Worm (Caenorhabditis elegans) whole organism, L4 larva: ENCODE measurements around the gene npp-5.
A peak's percentile ranks its signal among the peaks of the same experiment; 100 is the strongest.

Experiments used
- D1046.2 ChIP-seq: fragments of 200-800 bp; sonication (Bioruptor generic); IDR thresholded peaks from 2 replicates; pipeline ENCODE4 v1.3.6; 2022; ENCODE audit warnings: missing genetic modification characterization, missing compliant biosample characterization
- F37D6.2 ChIP-seq: sonication (generic microtip); optimal IDR thresholded peaks from 2 replicates; lab custom pipeline; 2016; ENCODE audit warnings: mild to moderate bottlenecking, missing genetic modification characterization, missing compliant biosample characterization
- R02D3.7 ChIP-seq: fragments of 150-350 bp; sonication (generic microtip); optimal IDR thresholded peaks from 3 replicates; lab custom pipeline; 2014; ENCODE audit warnings: missing biosample characterization, missing genetic modification characterization
- T20F7.1 ChIP-seq: fragments of 200-800 bp; sonication (Bioruptor generic); optimal IDR thresholded peaks from 2 replicates; lab custom pipeline; 2018; ENCODE audit warnings: mild to moderate bottlenecking, missing genetic modification characterization, missing compliant biosample characterization
- Y105C5A.15 ChIP-seq: fragments of 200-800 bp; sonication (Bioruptor generic); IDR thresholded peaks from 2 replicates; pipeline ENCODE4 v1.3.6; 2022; ENCODE audit warnings: missing genetic modification characterization, missing compliant biosample characterization
- Y75B8A.6 ChIP-seq: fragments of 200-800 bp; sonication (Bioruptor generic); IDR thresholded peaks from 2 replicates; pipeline ENCODE4 v1.3.6; 2022; ENCODE audit warnings: missing genetic modification reagents, missing genetic modification characterization, missing compliant biosample characterization
- aly-2 ChIP-seq: sonication (generic microtip); optimal IDR thresholded peaks from 2 replicates; lab custom pipeline; 2018; ENCODE audit warnings: missing biosample characterization, missing genetic modification characterization
- attf-4 ChIP-seq: sonication (generic microtip); optimal IDR thresholded peaks from 3 replicates; lab custom pipeline; 2017; ENCODE audit warnings: missing biosample characterization, missing genetic modification characterization
- ceh-20 ChIP-seq: fragments of 200-800 bp; sonication (Bioruptor generic); IDR thresholded peaks from 2 replicates; pipeline ENCODE4 v1.3.6; 2022; ENCODE audit warnings: missing genetic modification reagents, missing genetic modification characterization, missing compliant biosample characterization
- ceh-44 ChIP-seq: fragments of 200-800 bp; sonication (Bioruptor generic); IDR thresholded peaks from 2 replicates; pipeline ENCODE4 v1.3.6; 2022; ENCODE audit warnings: missing genetic modification reagents, missing genetic modification characterization, missing compliant biosample characterization
- ceh-82 ChIP-seq: sonication (generic microtip); optimal IDR thresholded peaks from 2 replicates; lab custom pipeline; 2017; ENCODE audit warnings: missing biosample characterization, missing genetic modification characterization
- ces-1 ChIP-seq: fragments of 150-350 bp; sonication (generic microtip); optimal IDR thresholded peaks from 4 replicates; lab custom pipeline; 2014; ENCODE audit warnings: missing biosample characterization, missing genetic modification reagents, missing genetic modification characterization
- daf-12 ChIP-seq: fragments of 150-350 bp; optimal IDR thresholded peaks from 2 replicates; lab custom pipeline; 2014; ENCODE audit warnings: missing biosample characterization, missing genetic modification reagents, missing genetic modification characterization
- dmd-6 ChIP-seq: fragments of 200-800 bp; sonication (Bioruptor generic); IDR thresholded peaks from 2 replicates; pipeline ENCODE4 v1.3.6; 2022; ENCODE audit warnings: missing genetic modification reagents, missing genetic modification characterization, missing compliant biosample characterization
- dmd-8 ChIP-seq: fragments of 200-800 bp; sonication (Bioruptor generic); IDR thresholded peaks from 2 replicates; pipeline ENCODE4 v1.3.6; 2022; ENCODE audit warnings: missing genetic modification characterization, missing compliant biosample characterization
- egl-27 ChIP-seq: sonication (generic microtip); optimal IDR thresholded peaks from 3 replicates; lab custom pipeline; 2017; ENCODE audit warnings: missing biosample characterization, missing genetic modification reagents, missing genetic modification characterization
- fos-1 ChIP-seq: fragments of 150-350 bp; optimal IDR thresholded peaks from 2 replicates; lab custom pipeline; 2014; ENCODE audit warnings: missing biosample characterization, missing genetic modification characterization
- gei-8 ChIP-seq: fragments of 200-800 bp; sonication (Bioruptor generic); optimal IDR thresholded peaks from 2 replicates; lab custom pipeline; 2018; ENCODE audit warnings: mild to moderate bottlenecking, missing genetic modification characterization, missing compliant biosample characterization
- hif-1 ChIP-seq, 2 experiments: sonication (generic microtip); optimal IDR thresholded peaks; 2 replicates each; lab custom pipeline; 2016 to 2017; ENCODE audit warnings: missing compliant biosample characterization in 2 of 2, missing genetic modification characterization in 2 of 2, missing genetic modification reagents in 2 of 2, missing genotype in 2 of 2, mild to moderate bottlenecking in 1 of 2
- hlh-30 ChIP-seq: sonication (generic microtip); optimal IDR thresholded peaks from 2 replicates; lab custom pipeline; 2017; ENCODE audit warnings: antibody characterized with exemption, mild to moderate bottlenecking, missing genetic modification characterization, missing compliant biosample characterization; ENCODE audit not compliant: insufficient read depth
- hmg-1.1 ChIP-seq: fragments of 200-800 bp; sonication (Bioruptor generic); IDR thresholded peaks from 2 replicates; pipeline ENCODE4 v1.3.6; 2022; ENCODE audit warnings: missing genetic modification reagents, missing genetic modification characterization, missing compliant biosample characterization
- lin-1 ChIP-seq: fragments of 200-800 bp; sonication (Bioruptor generic); IDR thresholded peaks from 2 replicates; pipeline ENCODE4 v1.3.6; 2022; ENCODE audit warnings: missing genetic modification reagents, missing genetic modification characterization, missing compliant biosample characterization
- lin-13 ChIP-seq: fragments of 150-350 bp; optimal IDR thresholded peaks from 2 replicates; lab custom pipeline; 2014; ENCODE audit warnings: missing biosample characterization, missing genetic modification reagents, missing genetic modification characterization
- lin-15B ChIP-seq: fragments of 150-350 bp; sonication (generic microtip); optimal IDR thresholded peaks from 3 replicates; lab custom pipeline; 2014; ENCODE audit warnings: missing biosample characterization, missing genetic modification characterization
- lin-29 ChIP-seq: fragments of 200-800 bp; sonication (Bioruptor generic); IDR thresholded peaks from 2 replicates; pipeline ENCODE4 v1.3.6; 2022; ENCODE audit warnings: missing genetic modification reagents, missing genetic modification characterization, missing compliant biosample characterization
- lin-38 ChIP-seq: fragments of 200-800 bp; sonication (Bioruptor generic); IDR thresholded peaks from 2 replicates; pipeline ENCODE4 v1.3.6; 2022; ENCODE audit warnings: missing genetic modification reagents, missing genetic modification characterization, missing compliant biosample characterization
- lir-3 ChIP-seq: sonication (generic microtip); optimal IDR thresholded peaks from 2 replicates; lab custom pipeline; 2016; ENCODE audit warnings: mild to moderate bottlenecking, missing genetic modification characterization, missing compliant biosample characterization
- lsy-2 ChIP-seq, 2 experiments: fragments of 150-350 bp in 1 of 2; sonication (generic microtip) in 1 of 2; optimal IDR thresholded peaks; 2 replicates each; lab custom pipeline; 2014 to 2017; ENCODE audit warnings: missing biosample characterization in 2 of 2, missing genetic modification characterization in 2 of 2
- madf-9 ChIP-seq: fragments of 200-800 bp; sonication (Bioruptor generic); conservative IDR thresholded peaks from 2 replicates; pipeline ENCODE4 v1.3.6; 2022; ENCODE audit warnings: missing genetic modification reagents, missing genetic modification characterization, missing compliant biosample characterization
- mdl-1 ChIP-seq, 2 experiments: fragments of 150-350 bp in 1 of 2; sonication (generic microtip) in 1 of 2; optimal IDR thresholded peaks; 2 replicates each; lab custom pipeline; 2014 to 2017; ENCODE audit warnings: missing biosample characterization in 2 of 2, missing genetic modification characterization in 2 of 2
- mdt-29 ChIP-seq: fragments of 200-800 bp; sonication (Bioruptor generic); IDR thresholded peaks from 2 replicates; pipeline ENCODE4 v1.3.6; 2022; ENCODE audit warnings: missing genetic modification reagents, missing genetic modification characterization, missing compliant biosample characterization
- mep-1 ChIP-seq: fragments of 150-350 bp; sonication (generic microtip); optimal IDR thresholded peaks from 3 replicates; lab custom pipeline; 2014; ENCODE audit warnings: missing biosample characterization, missing genetic modification characterization
- mxl-3 ChIP-seq: fragments of 200-800 bp; sonication (Bioruptor generic); optimal IDR thresholded peaks from 2 replicates; lab custom pipeline; 2018; ENCODE audit warnings: mild to moderate bottlenecking, missing genetic modification characterization, missing compliant biosample characterization
- nhr-10 ChIP-seq: fragments of 150-350 bp; optimal IDR thresholded peaks from 2 replicates; lab custom pipeline; 2014; ENCODE audit warnings: missing biosample characterization, missing genetic modification characterization
- nhr-28 ChIP-seq: fragments of 150-350 bp; optimal IDR thresholded peaks from 2 replicates; lab custom pipeline; 2014; ENCODE audit warnings: missing biosample characterization, missing genetic modification characterization
- nhr-41 ChIP-seq: fragments of 200-800 bp; sonication (Bioruptor generic); IDR thresholded peaks from 2 replicates; pipeline ENCODE4 v1.3.6; 2022; ENCODE audit warnings: missing genetic modification reagents, missing genetic modification characterization, missing compliant biosample characterization
- nhr-48 ChIP-seq: sonication (generic microtip); optimal IDR thresholded peaks from 2 replicates; lab custom pipeline; 2016; ENCODE audit warnings: mild to moderate bottlenecking, missing genetic modification characterization, missing compliant biosample characterization
- nhr-6 ChIP-seq: fragments of 150-350 bp; optimal IDR thresholded peaks from 2 replicates; lab custom pipeline; 2014; ENCODE audit warnings: missing biosample characterization, missing genetic modification characterization
- nhr-76 ChIP-seq: fragments of 150-350 bp; optimal IDR thresholded peaks from 2 replicates; lab custom pipeline; 2014; ENCODE audit warnings: missing biosample characterization, missing genetic modification characterization
- nhr-77 ChIP-seq: fragments of 150-350 bp; optimal IDR thresholded peaks from 2 replicates; lab custom pipeline; 2014; ENCODE audit warnings: missing biosample characterization, missing genetic modification characterization
- pha-4 ChIP-seq, 2 experiments: fragments of 150-350 bp in 1 of 2; fragments of 200-800 bp in 1 of 2; sonication (Bioruptor generic) in 1 of 2; IDR thresholded peaks in 1 of 2; optimal IDR thresholded peaks in 1 of 2; 2 replicates each; pipeline versions ENCODE4 v1.3.6 to Lab custom; 2014 to 2022; ENCODE audit warnings: missing genetic modification characterization in 2 of 2, missing genetic modification reagents in 2 of 2, missing biosample characterization in 1 of 2, missing compliant biosample characterization in 1 of 2
- pqm-1 ChIP-seq: sonication (generic microtip); optimal IDR thresholded peaks from 2 replicates; lab custom pipeline; 2017; ENCODE audit warnings: missing biosample characterization, missing genetic modification characterization
- rbr-2 ChIP-seq: sonication (generic microtip); optimal IDR thresholded peaks from 2 replicates; lab custom pipeline; 2016; ENCODE audit warnings: missing genotype, missing genetic modification characterization, missing compliant biosample characterization
- saeg-2 ChIP-seq: fragments of 200-800 bp; sonication (Bioruptor generic); IDR thresholded peaks from 2 replicates; pipeline ENCODE4 v1.3.6; 2022; ENCODE audit warnings: missing genetic modification reagents, missing genetic modification characterization, missing compliant biosample characterization
- sdz-12 ChIP-seq: fragments of 200-800 bp; sonication (Bioruptor generic); optimal IDR thresholded peaks from 2 replicates; lab custom pipeline; 2018; ENCODE audit warnings: mild to moderate bottlenecking, missing genetic modification characterization, missing compliant biosample characterization
- set-16 ChIP-seq: fragments of 200-800 bp; sonication (Bioruptor generic); IDR thresholded peaks from 2 replicates; pipeline ENCODE4 v1.3.6; 2022; ENCODE audit warnings: missing genetic modification reagents, missing genetic modification characterization, missing compliant biosample characterization
- skn-1 ChIP-seq: fragments of 150-350 bp; optimal IDR thresholded peaks from 2 replicates; lab custom pipeline; 2014; ENCODE audit warnings: missing biosample characterization, missing genetic modification characterization
- unc-130 ChIP-seq: sonication (generic microtip); optimal IDR thresholded peaks from 2 replicates; lab custom pipeline; 2016; ENCODE audit warnings: missing genetic modification reagents, missing genetic modification characterization, missing compliant biosample characterization
- unc-39 ChIP-seq: sonication (generic microtip); optimal IDR thresholded peaks from 2 replicates; lab custom pipeline; 2017; ENCODE audit warnings: missing biosample characterization, missing genetic modification characterization
- zip-2 ChIP-seq: fragments of 150-350 bp; optimal IDR thresholded peaks from 2 replicates; lab custom pipeline; 2014; ENCODE audit warnings: missing biosample characterization, missing genetic modification characterization
- ztf-11 ChIP-seq: fragments of 150-350 bp; optimal IDR thresholded peaks from 2 replicates; lab custom pipeline; 2014; ENCODE audit warnings: missing biosample characterization, missing genetic modification characterization

The npp-5 gene

ce11 chrII:11619895-11620439 lies 20.4 kb upstream of the npp-5 start (continued):
- TF ChIP-seq hlh-30 (peak; percentile 88), nhr-48 (peak; percentile 90), sdz-12 (GFP tag; lab: Kevin White, UChicago) (no peak), F37D6.2 (tag; lab: Kevin White, UChicago) (peak; percentile 77), pqm-1 (tag; lab: Kevin White, UChicago) (peak; percentile 43), hif-1 (tag; optimal IDR thresholded peaks at IDR 0.05; lab: Kevin White, UChicago) (peak; percentile 43 to 85), zip-2 (no peak), lin-38 (GFP tag; lab: Robert Waterston, UW) (peak; percentile 73), madf-9 (GFP tag; lab: Robert Waterston, UW) (peak; percentile 17; the same call in 1 of the 2 replicates), nhr-28 (tag; lab: Kevin White, UChicago) (peak; percentile 90), ztf-11 (no peak), lir-3 (tag; lab: Kevin White, UChicago) (peak; percentile 9), lin-1 (no peak; the same call in 1 of the 2 replicates), D1046.2 (GFP tag; lab: Robert Waterston, UW) (peak; percentile 67; the same call in 1 of the 2 replicates), egl-27 (no peak), mdt-29 (GFP tag; lab: Robert Waterston, UW) (peak; percentile 45; the same call in 1 of the 2 replicates), ceh-20 (GFP tag; lab: Robert Waterston, UW) (peak; percentile 66), skn-1 (tag; lab: Kevin White, UChicago) (no peak), nhr-76 (tag; lab: Kevin White, UChicago) (no peak), lin-29 (GFP tag; lab: Robert Waterston, UW) (no peak), hmg-1.1 (peak; percentile 94), lsy-2 (tag; optimal IDR thresholded peaks at IDR 0.05; lab: Kevin White, UChicago) (peak; percentile 64 to 70), nhr-10 (tag; lab: Kevin White, UChicago) (peak; percentile 90), rbr-2 (tag; lab: Kevin White, UChicago) (peak; percentile 91), saeg-2 (GFP tag; lab: Robert Waterston, UW) (peak; percentile 63; the same call in 1 of the 2 replicates), daf-12 (no peak), fos-1 (tag; lab: Kevin White, UChicago) (no peak), mep-1 (tag; lab: Kevin White, UChicago) (peak; percentile 95), T20F7.1 (GFP tag; lab: Kevin White, UChicago) (no peak), unc-39 (tag; lab: Kevin White, UChicago) (no peak), lin-13 (peak; percentile 53), mdl-1 (tag; optimal IDR thresholded peaks at IDR 0.05; lab: Kevin White, UChicago) (peak; percentile 86 to 87), gei-8 (GFP tag; lab: Kevin White, UChicago) (peak; percentile 24), nhr-41 (no peak), attf-4 (tag; lab: Kevin White, UChicago) (no peak), mxl-3 (peak; percentile 93), Y75B8A.6 (GFP tag; lab: Robert Waterston, UW) (no peak), ceh-44 (GFP tag; lab: Robert Waterston, UW) (no peak), lin-15B (tag; lab: Kevin White, UChicago) (no peak), nhr-6 (tag; lab: Kevin White, UChicago) (peak; percentile 16), pha-4 (GFP tag; IDR thresholded peaks at IDR 0.05; lab: Robert Waterston, UW) (peak; percentile 90), pha-4 (tag; optimal IDR thresholded peaks at IDR 0.05; lab: Kevin White, UChicago) (peak; percentile 26), dmd-8 (GFP tag; lab: Robert Waterston, UW) (0 out of 2 replicates have a peak, but pooled peaks have one; percentile 7), nhr-77 (tag; lab: Kevin White, UChicago) (peak; percentile 47), ces-1 (GFP tag; lab: Kevin White, UChicago) (no peak), Y105C5A.15 (GFP tag; lab: Robert Waterston, UW) (no peak), unc-130 (GFP tag; lab: Kevin White, UChicago) (no peak), set-16 (peak; percentile 99), R02D3.7 (no peak), aly-2 (tag; lab: Kevin White, UChicago) (no peak), dmd-6 (GFP tag; lab: Robert Waterston, UW) (peak; percentile 91), ceh-82 (tag; lab: Kevin White, UChicago) (no peak)
